Worm (Caenorhabditis elegans) whole organism, L3 larva: ENCODE measurements around the gene vha-8.

ENCODE experiments used
- R02D3.7 ChIP-seq: fragments of 150-350 bp; optimal IDR thresholded peaks from 2 replicates; lab custom pipeline; 2014; ENCODE audit warnings: missing biosample characterization, missing genetic modification characterization
- ZK546.5 ChIP-seq: sonication (generic microtip); optimal IDR thresholded peaks from 2 replicates; lab custom pipeline; 2017; ENCODE audit warnings: missing biosample characterization, missing genetic modification characterization
- ama-1 ChIP-seq: fragments of 150-350 bp; optimal IDR thresholded peaks from 2 replicates; lab custom pipeline; 2018
- ceh-16 ChIP-seq: sonication (generic microtip); optimal IDR thresholded peaks from 2 replicates; lab custom pipeline; 2017; ENCODE audit warnings: missing biosample characterization, missing genetic modification characterization
- ceh-28 ChIP-seq: fragments of 150-350 bp; optimal IDR thresholded peaks from 2 replicates; lab custom pipeline; 2014; ENCODE audit warnings: missing biosample characterization, missing genetic modification reagents, missing genetic modification characterization
- ceh-82 ChIP-seq: fragments of 150-350 bp; optimal IDR thresholded peaks from 2 replicates; lab custom pipeline; 2014; ENCODE audit warnings: missing biosample characterization, missing genetic modification characterization
- daf-12 ChIP-seq: fragments of 150-350 bp; optimal IDR thresholded peaks from 2 replicates; lab custom pipeline; 2014; ENCODE audit warnings: missing biosample characterization, missing genetic modification reagents, missing genetic modification characterization
- egl-5 ChIP-seq: fragments of 150-350 bp; optimal IDR thresholded peaks from 2 replicates; lab custom pipeline; 2017; ENCODE audit warnings: missing biosample characterization, missing genetic modification reagents, missing genetic modification characterization, inconsistent platforms
- elt-1 ChIP-seq: fragments of 150-350 bp; optimal IDR thresholded peaks from 2 replicates; lab custom pipeline; 2014; ENCODE audit warnings: missing biosample characterization, missing genetic modification characterization
- elt-2 ChIP-seq: sonication (generic microtip); optimal IDR thresholded peaks from 2 replicates; lab custom pipeline; 2016; ENCODE audit warnings: missing genetic modification reagents, mild to moderate bottlenecking, missing genetic modification characterization, missing compliant biosample characterization
- elt-3 ChIP-seq, 3 experiments: fragments of 150-350 bp in 1 of 3; sonication (generic microtip) in 2 of 3; optimal IDR thresholded peaks; 2 replicates in 2 of 3; 4 replicates in 1 of 3; lab custom pipeline; 2014 to 2017; ENCODE audit warnings: missing biosample characterization in 3 of 3, missing genetic modification characterization in 3 of 3
- fkh-10 ChIP-seq: sonication (generic microtip); optimal IDR thresholded peaks from 2 replicates; lab custom pipeline; 2017; ENCODE audit warnings: missing biosample characterization, missing genetic modification reagents, missing genetic modification characterization
- fos-1 ChIP-seq: fragments of 150-350 bp; optimal IDR thresholded peaks from 2 replicates; lab custom pipeline; 2014; ENCODE audit warnings: missing biosample characterization, missing genetic modification characterization
- jun-1 ChIP-seq: fragments of 150-350 bp; optimal IDR thresholded peaks from 2 replicates; lab custom pipeline; 2014; ENCODE audit warnings: missing biosample characterization, missing genetic modification reagents, missing genetic modification characterization
- lin-15B ChIP-seq: fragments of 150-350 bp; optimal IDR thresholded peaks from 2 replicates; lab custom pipeline; 2014; ENCODE audit warnings: missing biosample characterization, missing genetic modification characterization
- lin-39 ChIP-seq: fragments of 150-350 bp; optimal IDR thresholded peaks from 2 replicates; lab custom pipeline; 2018; ENCODE audit warnings: missing biosample characterization, missing genetic modification reagents, missing genetic modification characterization
- lsy-12 ChIP-seq: sonication (generic microtip); optimal IDR thresholded peaks from 2 replicates; lab custom pipeline; 2016; ENCODE audit warnings: mild to moderate bottlenecking, missing genetic modification characterization, missing compliant biosample characterization
- mdl-1 ChIP-seq: fragments of 150-350 bp; optimal IDR thresholded peaks from 2 replicates; lab custom pipeline; 2014; ENCODE audit warnings: missing biosample characterization, missing genetic modification characterization
- nfya-1 ChIP-seq: sonication (generic microtip); optimal IDR thresholded peaks from 2 replicates; lab custom pipeline; 2017; ENCODE audit warnings: missing genetic modification characterization, mild to moderate bottlenecking, missing compliant biosample characterization, antibody characterized with exemption, moderate library complexity; ENCODE audit not compliant: insufficient read depth
- nhr-11 ChIP-seq: fragments of 150-350 bp; optimal IDR thresholded peaks from 2 replicates; lab custom pipeline; 2014; ENCODE audit warnings: missing biosample characterization, missing genetic modification characterization
- nhr-12 ChIP-seq: fragments of 150-350 bp; optimal IDR thresholded peaks from 2 replicates; lab custom pipeline; 2014; ENCODE audit warnings: missing biosample characterization, missing genetic modification characterization
- nhr-23 ChIP-seq: fragments of 150-350 bp; optimal IDR thresholded peaks from 2 replicates; lab custom pipeline; 2014; ENCODE audit warnings: missing biosample characterization, missing genetic modification reagents, missing genetic modification characterization
- nhr-28 ChIP-seq: fragments of 150-350 bp; optimal IDR thresholded peaks from 2 replicates; lab custom pipeline; 2014; ENCODE audit warnings: missing biosample characterization, missing genetic modification characterization
- nhr-43 ChIP-seq: sonication (generic microtip); optimal IDR thresholded peaks from 2 replicates; lab custom pipeline; 2016; ENCODE audit warnings: mild to moderate bottlenecking, missing genetic modification characterization, missing compliant biosample characterization; ENCODE audit not compliant: poor library complexity, severe bottlenecking
- nhr-67 ChIP-seq: fragments of 150-350 bp; optimal IDR thresholded peaks from 2 replicates; lab custom pipeline; 2014; ENCODE audit warnings: missing biosample characterization, missing genetic modification characterization
- nhr-76 ChIP-seq: fragments of 150-350 bp; sonication (generic microtip); optimal IDR thresholded peaks from 5 replicates; lab custom pipeline; 2014; ENCODE audit warnings: missing biosample characterization, missing genetic modification characterization
- nhr-77 ChIP-seq: fragments of 150-350 bp; optimal IDR thresholded peaks from 2 replicates; lab custom pipeline; 2014; ENCODE audit warnings: missing biosample characterization, missing genetic modification characterization
- pqm-1 ChIP-seq: fragments of 150-350 bp; optimal IDR thresholded peaks from 2 replicates; lab custom pipeline; 2017; ENCODE audit warnings: missing biosample characterization, missing genetic modification characterization, inconsistent platforms
- sea-2 ChIP-seq: fragments of 150-350 bp; sonication (generic microtip); optimal IDR thresholded peaks from 4 replicates; lab custom pipeline; 2014; ENCODE audit warnings: missing biosample characterization, missing genetic modification reagents, missing genetic modification characterization
- skn-1 ChIP-seq: fragments of 150-350 bp; optimal IDR thresholded peaks from 2 replicates; lab custom pipeline; 2014; ENCODE audit warnings: missing biosample characterization, missing genetic modification characterization
- snpc-4 ChIP-seq: fragments of 150-350 bp; optimal IDR thresholded peaks from 2 replicates; lab custom pipeline; 2014; ENCODE audit warnings: missing biosample characterization, missing genetic modification characterization
- unc-39 ChIP-seq: sonication (generic microtip); optimal IDR thresholded peaks from 4 replicates; lab custom pipeline; 2017; ENCODE audit warnings: missing biosample characterization, missing genetic modification characterization
- unc-62 ChIP-seq: fragments of 150-350 bp; sonication (generic microtip); optimal IDR thresholded peaks from 4 replicates; lab custom pipeline; 2014; ENCODE audit warnings: missing biosample characterization, missing genetic modification reagents, missing genetic modification characterization
- zag-1 ChIP-seq: fragments of 150-350 bp; optimal IDR thresholded peaks from 2 replicates; lab custom pipeline; 2014; ENCODE audit warnings: missing biosample characterization, missing genetic modification characterization
- ztf-11 ChIP-seq: fragments of 150-350 bp; optimal IDR thresholded peaks from 2 replicates; lab custom pipeline; 2014; ENCODE audit warnings: missing biosample characterization, missing genetic modification characterization
- ztf-4 ChIP-seq: fragments of 150-350 bp; optimal IDR thresholded peaks from 2 replicates; lab custom pipeline; 2014; ENCODE audit warnings: missing biosample characterization, missing genetic modification characterization

Gene vha-8

ce11 chrIV:6756374-6756773, 34.5 kb upstream of the vha-8 start (continued):
- TF ChIP-seq elt-2 (tag; lab: Kevin White, UChicago) (peak; percentile 72), R02D3.7 (tag; lab: Kevin White, UChicago) (peak; percentile 48), fkh-10 (peak; percentile 76), ceh-16 (peak; percentile 63), lin-39 (peak; percentile 74), nhr-12 (tag; lab: Kevin White, UChicago) (no peak), nhr-11 (tag; lab: Kevin White, UChicago) (no peak), jun-1 (tag; lab: Kevin White, UChicago) (peak; percentile 89), nfya-1 (tag; lab: Kevin White, UChicago) (peak; percentile 92), skn-1 (peak; percentile 63), unc-62 (peak; percentile 58), zag-1 (tag; lab: Kevin White, UChicago) (peak; percentile 47), snpc-4 (tag; lab: Kevin White, UChicago) (peak; percentile 81), nhr-43 (tag; lab: Kevin White, UChicago) (peak; percentile 67), ceh-82 (tag; lab: Kevin White, UChicago) (no peak), sea-2 (no peak), ztf-4 (tag; lab: Kevin White, UChicago) (no peak), ama-1 (peak; percentile 68), pqm-1 (peak; percentile 54)

ce11 chrIV:6757011-6757410, 33.9 kb upstream of the vha-8 start, which contains the start of gene usp-4:
TSS of gene usp-4 (plus strand) at chrIV:6757311.
- TF ChIP-seq nhr-43 (tag; lab: Kevin White, UChicago), result no peak
- TF ChIP-seq ztf-11 (tag; lab: Kevin White, UChicago), result no peak
- TF ChIP-seq lsy-12 (tag; lab: Kevin White, UChicago), result no peak
- TF ChIP-seq ZK546.5 (tag; lab: Kevin White, UChicago), result no peak
- no peak for TF ChIP-seq unc-39
- no peak for TF ChIP-seq nhr-23 (tag; lab: Kevin White, UChicago)
- TF ChIP-seq fkh-10, result no peak
- TF ChIP-seq sea-2, result no peak
- TF ChIP-seq nhr-11 (tag; lab: Kevin White, UChicago), result no peak
- no peak for TF ChIP-seq elt-2 (tag; lab: Kevin White, UChicago)
- TF ChIP-seq elt-1 (tag; lab: Kevin White, UChicago), result no peak
- no peak for TF ChIP-seq ceh-28 (tag; lab: Kevin White, UChicago)
- TF ChIP-seq lin-15B (tag; lab: Kevin White, UChicago), result no peak
- TF ChIP-seq nhr-77 (tag; lab: Kevin White, UChicago), result no peak
- TF ChIP-seq jun-1 (tag; lab: Kevin White, UChicago), result no peak
- no peak for TF ChIP-seq nhr-67 (tag; lab: Kevin White, UChicago)
- no peak for TF ChIP-seq fos-1 (tag; lab: Kevin White, UChicago)
- TF ChIP-seq egl-5 (tag; lab: Kevin White, UChicago), result no peak
- no peak for TF ChIP-seq skn-1
- no peak for TF ChIP-seq ztf-4 (tag; lab: Kevin White, UChicago)
- TF ChIP-seq, all 47 proteins: peak for 0

DNA sequence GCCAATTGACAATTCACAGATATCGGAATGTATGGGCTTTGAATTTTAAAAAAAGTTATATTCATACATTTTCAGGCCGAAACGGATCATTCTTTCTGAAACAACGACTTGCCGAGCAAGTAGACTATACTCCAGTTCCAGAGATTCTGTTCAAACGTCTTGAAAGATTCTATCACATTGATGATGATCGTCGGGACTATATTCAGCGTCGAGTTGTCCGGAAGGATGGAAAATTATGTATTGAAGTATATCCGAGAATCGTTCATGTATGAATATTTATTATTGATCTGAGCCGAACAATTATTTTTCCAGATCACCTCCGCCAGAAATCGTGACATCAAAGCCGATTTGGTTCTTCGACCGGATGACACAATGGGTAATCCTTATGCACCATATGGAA, 33.3 kb upstream of the vha-8 start:
- TF ChIP-seq fkh-10, result no peak

ce11 chrIV:6762416-6762815, 28.5 kb upstream of the vha-8 start, which contains the start of gene spd-3:
TSS of gene spd-3 (plus strand) at chrIV:6762716.
- no peak for TF ChIP-seq nhr-43 (tag; lab: Kevin White, UChicago)
- no peak for TF ChIP-seq nhr-28 (tag; lab: Kevin White, UChicago)
- TF ChIP-seq unc-62, result no peak
- TF ChIP-seq skn-1, result no peak
- no peak for TF ChIP-seq ZK546.5 (tag; lab: Kevin White, UChicago)
- no peak for TF ChIP-seq sea-2
- no peak for TF ChIP-seq elt-3 (tag; optimal IDR thresholded peaks at IDR 0.05; lab: Kevin White, UChicago)
- no peak for TF ChIP-seq ceh-16
- no peak for TF ChIP-seq daf-12 (tag; lab: Kevin White, UChicago)
- no peak for TF ChIP-seq mdl-1 (tag; lab: Kevin White, UChicago)
- no peak for TF ChIP-seq nfya-1 (tag; lab: Kevin White, UChicago)
- TF ChIP-seq jun-1 (tag; lab: Kevin White, UChicago), result no peak
- TF ChIP-seq zag-1 (tag; lab: Kevin White, UChicago), result no peak
- TF ChIP-seq egl-5 (tag; lab: Kevin White, UChicago), result no peak
- no peak for TF ChIP-seq nhr-76 (tag; lab: Kevin White, UChicago)
